Worm (Caenorhabditis elegans): ENCODE data around the gene egl-27.

egl-27 gene

DNA sequence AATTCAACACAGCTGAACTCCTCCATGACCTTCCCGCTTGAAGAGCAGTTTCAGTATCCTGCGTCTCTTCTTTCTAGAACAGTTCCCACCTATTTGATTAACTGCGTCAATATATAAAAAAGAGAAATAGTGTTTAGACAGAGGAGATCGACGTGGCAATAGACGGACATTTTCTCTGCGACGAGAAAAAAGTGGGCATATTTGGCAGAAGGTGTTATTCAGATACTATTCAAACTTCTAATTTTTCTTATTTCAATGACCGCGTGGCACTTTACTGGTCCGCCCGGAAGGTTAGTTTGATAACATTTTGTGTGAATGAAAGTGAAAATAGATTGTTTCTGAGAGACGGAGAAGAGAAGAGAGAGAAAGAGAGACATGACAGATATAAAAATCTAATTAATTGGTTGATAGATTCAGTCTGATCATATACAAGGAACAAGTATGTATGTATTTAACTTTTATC is 13.1 kb downstream of the egl-27 start, which contains the start of gene tbc-6:
tbc-6 (plus strand) TSS at position 208 of the 463 bp plus-strand sequence.
- TF ChIP-seq saeg-2 (GFP tag; IDR thresholded peaks at IDR 0.05) = no peak
- peak; percentile 40 for TF ChIP-seq hlh-30 (tag; optimal IDR thresholded peaks at IDR 0.05; ENCODE audit: insufficient read depth)
- no peak for TF ChIP-seq lir-3 (tag; optimal IDR thresholded peaks at IDR 0.05)
- TF ChIP-seq mxl-2 (GFP tag; conservative IDR thresholded peaks at IDR 0.05) = no peak
- TF ChIP-seq mes-2 (tag; optimal IDR thresholded peaks at IDR 0.05; ENCODE audit: poor library complexity, severe bottlenecking) = peak; percentile 29
- no peak for TF ChIP-seq Y75B8A.6 (GFP tag; IDR thresholded peaks at IDR 0.05)
- TF ChIP-seq ceh-82 (tag; optimal IDR thresholded peaks at IDR 0.05) = no peak
- peak; percentile 13 for TF ChIP-seq T20F7.1 (GFP tag; optimal IDR thresholded peaks at IDR 0.05)
- no peak for TF ChIP-seq ztf-11 (tag; optimal IDR thresholded peaks at IDR 0.05)
- no peak for TF ChIP-seq ZK337.2 (GFP tag; IDR thresholded peaks at IDR 0.05)
- no peak for TF ChIP-seq daf-12 (tag; optimal IDR thresholded peaks at IDR 0.05)
- peak; percentile 53 for TF ChIP-seq mep-1 (tag; optimal IDR thresholded peaks at IDR 0.05)
- no peak for TF ChIP-seq tra-1 (GFP tag; IDR thresholded peaks at IDR 0.05)
- no peak for TF ChIP-seq unc-130 (GFP tag; optimal IDR thresholded peaks at IDR 0.05)
- TF ChIP-seq egl-27 (tag; optimal IDR thresholded peaks at IDR 0.05) = no peak
- peak; percentile 26 for TF ChIP-seq nhr-6 (tag; optimal IDR thresholded peaks at IDR 0.05)
- no peak for TF ChIP-seq daf-16 (GFP tag; optimal IDR thresholded peaks at IDR 0.05)
- peak; percentile 23 for TF ChIP-seq daf-16 (tag; optimal IDR thresholded peaks at IDR 0.05)
- TF ChIP-seq nhr-102 (tag; optimal IDR thresholded peaks at IDR 0.05) = no peak
- TF ChIP-seq zag-1 (tag; optimal IDR thresholded peaks at IDR 0.05) = no peak
- TF ChIP-seq unc-62 (GFP tag; optimal IDR thresholded peaks at IDR 0.05 in 1 of 2) = peak in 1 of 2 experiments; percentile 84
- no peak for TF ChIP-seq unc-62 (tag; optimal IDR thresholded peaks at IDR 0.05)
- TF ChIP-seq nhr-28 (tag; optimal IDR thresholded peaks at IDR 0.05) = peak; percentile 86
- 0 out of 2 replicates have a peak, but pooled peaks have one; percentile 44 for TF ChIP-seq ceh-20 (GFP tag; IDR thresholded peaks at IDR 0.05)
- 0 out of 2 replicates have a peak, but pooled peaks have one; percentile 48 for TF ChIP-seq daf-19 (GFP tag; conservative IDR thresholded peaks at IDR 0.05)
- TF ChIP-seq F49E8.2 (tag; optimal IDR thresholded peaks at IDR 0.05; ENCODE audit: borderline replicate concordance) = no peak
- TF ChIP-seq snpc-4 (tag; optimal IDR thresholded peaks at IDR 0.05) = no peak
- TF ChIP-seq dmd-9 (GFP tag; IDR thresholded peaks at IDR 0.05) = no peak
- TF ChIP-seq hmg-1.1 (GFP tag; IDR thresholded peaks at IDR 0.05) = 0 out of 2 replicates have a peak, but pooled peaks have one; percentile 24
- TF ChIP-seq rbr-2 (tag; optimal IDR thresholded peaks at IDR 0.05) = peak; percentile 23
- peak; percentile 36 for TF ChIP-seq ama-1 (optimal IDR thresholded peaks at IDR 0.05)
- peak; percentile 4 for TF ChIP-seq nhr-77 (tag; optimal IDR thresholded peaks at IDR 0.05)
- peak; percentile 89 for TF ChIP-seq nhr-10 (tag; optimal IDR thresholded peaks at IDR 0.05)
- TF ChIP-seq aha-1 (tag) = peak; percentile 74
- TF ChIP-seq mdl-1 (tag; optimal IDR thresholded peaks at IDR 0.05) = peak; percentile 65 to 78
- TF ChIP-seq nhr-11 (tag; optimal IDR thresholded peaks at IDR 0.05) = peak; percentile 31
- peak; percentile 54 for TF ChIP-seq dve-1 (tag; optimal IDR thresholded peaks at IDR 0.05; ENCODE audit: insufficient read depth)
- no peak for TF ChIP-seq madf-9 (GFP tag; conservative IDR thresholded peaks at IDR 0.05)
- TF ChIP-seq cey-2 (tag; optimal IDR thresholded peaks at IDR 0.05; ENCODE audit: borderline replicate concordance, insufficient read depth) = peak; percentile 59
- no peak for TF ChIP-seq lin-38 (GFP tag; IDR thresholded peaks at IDR 0.05)
- peak; percentile 58; the same call in 1 of the 2 replicates for TF ChIP-seq dmd-6 (GFP tag; IDR thresholded peaks at IDR 0.05)
- TF ChIP-seq pqm-1 (tag; optimal IDR thresholded peaks at IDR 0.05) = no peak
- peak; percentile 71 for TF ChIP-seq mxl-3 (GFP tag; optimal IDR thresholded peaks at IDR 0.05)
- TF ChIP-seq aly-2 (tag; optimal IDR thresholded peaks at IDR 0.05) = peak; percentile 93
- no peak for TF ChIP-seq lin-1 (GFP tag; IDR thresholded peaks at IDR 0.05)
- peak; percentile 30 for TF ChIP-seq nhr-48 (tag; optimal IDR thresholded peaks at IDR 0.05)
- TF ChIP-seq hlh-11 (tag; optimal IDR thresholded peaks at IDR 0.05) = peak; percentile 77
- peak; percentile 44 for TF ChIP-seq attf-4 (tag; optimal IDR thresholded peaks at IDR 0.05)
- TF ChIP-seq lsy-2 (tag; optimal IDR thresholded peaks at IDR 0.05) = peak; percentile 55 to 56
- no peak for TF ChIP-seq nhr-111 (GFP tag; optimal IDR thresholded peaks at IDR 0.05)

Data from whole organism, L4 larva.